Fruit fly (Drosophila melanogaster) whole organism, embryonic: ENCODE measurements around the gene CG14667.

Experiments used
- Asciz ChIP-seq: fragments of 200-800 bp; sonication (Bioruptor generic); optimal IDR thresholded peaks from 2 replicates; lab custom pipeline; 2017; ENCODE audit warnings: missing biosample characterization, mild to moderate bottlenecking, missing genetic modification characterization, missing genetic modification reagents
- Blimp-1 ChIP-seq: fragments of 200-800 bp; sonication (Bioruptor generic); optimal IDR thresholded peaks from 3 replicates; lab custom pipeline; 2018; ENCODE audit warnings: missing biosample characterization, missing genetic modification characterization, mild to moderate bottlenecking, moderate library complexity, missing genetic modification reagents
- CG10209 ChIP-seq: fragments of 200-800 bp; sonication (Bioruptor generic); optimal IDR thresholded peaks from 3 replicates; lab custom pipeline; 2017; ENCODE audit warnings: missing biosample characterization, mild to moderate bottlenecking, missing genetic modification characterization, missing genetic modification reagents
- CG12219 ChIP-seq: fragments of 200-800 bp; sonication (Bioruptor generic); optimal IDR thresholded peaks from 3 replicates; lab custom pipeline; 2018; ENCODE audit warnings: missing biosample characterization, mild to moderate bottlenecking, missing genetic modification characterization
- CG12769 ChIP-seq: fragments of 200-800 bp; sonication (Bioruptor generic); optimal IDR thresholded peaks from 2 replicates; lab custom pipeline; 2019; ENCODE audit warnings: missing biosample characterization, mild to moderate bottlenecking, missing genetic modification characterization, moderate library complexity
- CG15514 ChIP-seq: fragments of 200-800 bp; sonication (Bioruptor generic); optimal IDR thresholded peaks from 3 replicates; lab custom pipeline; 2017; ENCODE audit warnings: missing biosample characterization, missing genetic modification characterization, mild to moderate bottlenecking, moderate library complexity, missing genetic modification reagents
- CG1647 ChIP-seq: fragments of 200-800 bp; sonication (Bioruptor generic); optimal IDR thresholded peaks from 3 replicates; lab custom pipeline; 2016; ENCODE audit warnings: missing biosample characterization, missing genetic modification characterization
- CG16779 ChIP-seq: fragments of 200-800 bp; sonication (Bioruptor generic); IDR thresholded peaks from 2 replicates; pipeline ENCODE4 v1.3.6; 2022; ENCODE audit warnings: missing biosample characterization, missing genetic modification characterization
- CG2120 ChIP-seq: fragments of 200-800 bp; sonication (Bioruptor generic); optimal IDR thresholded peaks from 3 replicates; lab custom pipeline; 2016; ENCODE audit warnings: missing biosample characterization, missing genetic modification characterization
- CG30431 ChIP-seq: fragments of 200-800 bp; sonication (Bioruptor generic); optimal IDR thresholded peaks from 2 replicates; lab custom pipeline; 2017; ENCODE audit warnings: missing biosample characterization, missing genetic modification characterization
- CG34376 ChIP-seq: fragments of 200-800 bp; sonication (Bioruptor generic); optimal IDR thresholded peaks from 2 replicates; lab custom pipeline; 2018; ENCODE audit warnings: missing biosample characterization, mild to moderate bottlenecking, missing genetic modification characterization
- CG6654 ChIP-seq: fragments of 200-800 bp; sonication (Bioruptor generic); optimal IDR thresholded peaks from 2 replicates; lab custom pipeline; 2017; ENCODE audit warnings: missing biosample characterization, mild to moderate bottlenecking, missing genetic modification characterization
- CG9797 ChIP-seq: fragments of 200-800 bp; sonication (Bioruptor generic); optimal IDR thresholded peaks from 3 replicates; lab custom pipeline; 2018; ENCODE audit warnings: missing biosample characterization, mild to moderate bottlenecking, missing genetic modification characterization
- Dek ChIP-seq: fragments of 200-800 bp; sonication (Bioruptor generic); optimal IDR thresholded peaks from 3 replicates; lab custom pipeline; 2019; ENCODE audit warnings: missing biosample characterization, mild to moderate bottlenecking, missing genetic modification characterization, moderate library complexity
- Dfd ChIP-seq, 2 experiments: fragments of >200 bp; optimal IDR thresholded peaks; 2 replicates each; lab custom pipeline; 2017; ENCODE audit warnings: missing biosample characterization in 2 of 2, missing genetic modification characterization in 2 of 2
- Dip2 ChIP-seq: fragments of 200-800 bp; sonication (Bioruptor generic); IDR thresholded peaks from 2 replicates; pipeline ENCODE4 v1.3.6; 2022; ENCODE audit warnings: missing biosample characterization, missing genetic modification characterization
- Drgx ChIP-seq: fragments of 200-800 bp; sonication (Bioruptor generic); IDR thresholded peaks from 2 replicates; pipeline ENCODE4 v1.3.6; 2022; ENCODE audit warnings: missing biosample characterization, missing genetic modification characterization
- Ets65A ChIP-seq: fragments of 200-800 bp; sonication (Bioruptor generic); peaks from one replicate; lab custom pipeline; 2016; ENCODE audit warnings: missing biosample characterization, missing genetic modification characterization
- Hey ChIP-seq: fragments of 200-800 bp; sonication (Bioruptor generic); optimal IDR thresholded peaks from 3 replicates; lab custom pipeline; 2018; ENCODE audit warnings: missing biosample characterization, mild to moderate bottlenecking, missing genetic modification characterization
- Kr ChIP-seq: fragments of 200-800 bp; sonication (Bioruptor generic); optimal IDR thresholded peaks from 2 replicates; lab custom pipeline; 2017; ENCODE audit warnings: missing biosample characterization, mild to moderate bottlenecking, missing genetic modification characterization
- Nf-YA ChIP-seq: fragments of 200-800 bp; sonication (Bioruptor generic); IDR thresholded peaks from 2 replicates; pipeline ENCODE4 v1.3.6; 2022; ENCODE audit warnings: missing biosample characterization, missing genetic modification characterization
- Ptx1 ChIP-seq: fragments of 200-800 bp; sonication (Bioruptor generic); IDR thresholded peaks from 2 replicates; pipeline ENCODE4 v1.3.6; 2022; ENCODE audit warnings: missing biosample characterization, missing genetic modification characterization
- Rfx ChIP-seq: fragments of 200-800 bp; sonication (Bioruptor generic); IDR thresholded peaks from 2 replicates; pipeline ENCODE4 v1.3.6; 2022; ENCODE audit warnings: missing biosample characterization, missing genetic modification characterization
- Xrp1 ChIP-seq: fragments of 200-800 bp; sonication (Bioruptor generic); IDR thresholded peaks from 2 replicates; pipeline ENCODE4 v1.3.6; 2022; ENCODE audit warnings: missing biosample characterization, missing genetic modification characterization
- abd-A ChIP-seq: fragments of 200-800 bp; sonication (Bioruptor generic); optimal IDR thresholded peaks from 3 replicates; lab custom pipeline; 2019; ENCODE audit warnings: missing biosample characterization, mild to moderate bottlenecking, missing genetic modification characterization, moderate library complexity
- ash1 ChIP-seq: fragments of 200-800 bp; sonication (Bioruptor generic); optimal IDR thresholded peaks from 2 replicates; lab custom pipeline; 2018; ENCODE audit warnings: missing biosample characterization, mild to moderate bottlenecking, missing genetic modification characterization
- crol ChIP-seq: fragments of 200-800 bp; sonication (Bioruptor generic); IDR thresholded peaks from 2 replicates; pipeline ENCODE4 v1.3.6; 2022; ENCODE audit warnings: missing biosample characterization, missing genetic modification characterization
- dysf ChIP-seq: fragments of 200-800 bp; sonication (Bioruptor generic); IDR thresholded peaks from 3 replicates; pipeline ENCODE4 v1.3.6; 2022; ENCODE audit warnings: missing biosample characterization, missing genetic modification characterization
- fd96Cb ChIP-seq: fragments of 200-800 bp; sonication (Bioruptor generic); optimal IDR thresholded peaks from 2 replicates; lab custom pipeline; 2018; ENCODE audit warnings: missing biosample characterization, mild to moderate bottlenecking, missing genetic modification characterization, moderate library complexity
- gce ChIP-seq: fragments of 200-800 bp; sonication (Bioruptor generic); IDR thresholded peaks from 3 replicates; pipeline ENCODE4 v1.3.6; 2022; ENCODE audit warnings: missing biosample characterization, missing genetic modification characterization
- grn ChIP-seq: fragments of 200-800 bp; sonication (Bioruptor generic); optimal IDR thresholded peaks from 3 replicates; lab custom pipeline; 2017; ENCODE audit warnings: missing biosample characterization, missing genetic modification characterization
- gro ChIP-seq: fragments of 200-800 bp; sonication (Bioruptor generic); optimal IDR thresholded peaks from 2 replicates; lab custom pipeline; 2016; ENCODE audit warnings: missing biosample characterization, missing genetic modification characterization
- hbn ChIP-seq: fragments of 200-800 bp; sonication (Bioruptor generic); IDR thresholded peaks from 2 replicates; pipeline ENCODE4 v1.3.6; 2022; ENCODE audit warnings: missing biosample characterization, missing genetic modification characterization; ENCODE audit not compliant: partially characterized antibody
- nom ChIP-seq: fragments of 200-800 bp; sonication (Bioruptor generic); optimal IDR thresholded peaks from 2 replicates; lab custom pipeline; 2017; ENCODE audit warnings: missing biosample characterization, missing genetic modification characterization, mild to moderate bottlenecking, moderate library complexity, missing genetic modification reagents
- phol ChIP-seq: fragments of 200-800 bp; sonication (Bioruptor generic); optimal IDR thresholded peaks from 3 replicates; lab custom pipeline; 2018; ENCODE audit warnings: missing biosample characterization, mild to moderate bottlenecking, missing genetic modification characterization, moderate library complexity
- salm ChIP-seq: fragments of 200-800 bp; sonication (Bioruptor generic); optimal IDR thresholded peaks from 2 replicates; lab custom pipeline; 2018; ENCODE audit warnings: missing biosample characterization, mild to moderate bottlenecking, missing genetic modification characterization
- sisA ChIP-seq: fragments of 200-800 bp; sonication (Bioruptor generic); IDR thresholded peaks from 2 replicates; pipeline ENCODE4 v1.3.6; 2022; ENCODE audit warnings: missing biosample characterization, missing genetic modification characterization
- so ChIP-seq: fragments of 200-800 bp; sonication (Bioruptor generic); IDR thresholded peaks from 3 replicates; pipeline ENCODE4 v1.3.6; 2022; ENCODE audit warnings: missing biosample characterization, missing genetic modification characterization
- tio ChIP-seq: fragments of 200-800 bp; sonication (Bioruptor generic); optimal IDR thresholded peaks from 2 replicates; lab custom pipeline; 2017; ENCODE audit warnings: missing biosample characterization, missing genetic modification characterization, inconsistent platforms
- trh ChIP-seq: fragments of 200-800 bp; sonication (Bioruptor generic); optimal IDR thresholded peaks from 2 replicates; lab custom pipeline; 2016; ENCODE audit warnings: missing biosample characterization, missing genetic modification characterization
- tx ChIP-seq: fragments of 200-800 bp; sonication (Bioruptor generic); optimal IDR thresholded peaks from 2 replicates; lab custom pipeline; 2016; ENCODE audit warnings: missing biosample characterization, missing genetic modification characterization
- zen ChIP-seq: fragments of 200-800 bp; sonication (Bioruptor generic); optimal IDR thresholded peaks from 3 replicates; lab custom pipeline; 2018; ENCODE audit warnings: missing biosample characterization, mild to moderate bottlenecking, missing genetic modification characterization, moderate library complexity

The CG14667 gene

DNA sequence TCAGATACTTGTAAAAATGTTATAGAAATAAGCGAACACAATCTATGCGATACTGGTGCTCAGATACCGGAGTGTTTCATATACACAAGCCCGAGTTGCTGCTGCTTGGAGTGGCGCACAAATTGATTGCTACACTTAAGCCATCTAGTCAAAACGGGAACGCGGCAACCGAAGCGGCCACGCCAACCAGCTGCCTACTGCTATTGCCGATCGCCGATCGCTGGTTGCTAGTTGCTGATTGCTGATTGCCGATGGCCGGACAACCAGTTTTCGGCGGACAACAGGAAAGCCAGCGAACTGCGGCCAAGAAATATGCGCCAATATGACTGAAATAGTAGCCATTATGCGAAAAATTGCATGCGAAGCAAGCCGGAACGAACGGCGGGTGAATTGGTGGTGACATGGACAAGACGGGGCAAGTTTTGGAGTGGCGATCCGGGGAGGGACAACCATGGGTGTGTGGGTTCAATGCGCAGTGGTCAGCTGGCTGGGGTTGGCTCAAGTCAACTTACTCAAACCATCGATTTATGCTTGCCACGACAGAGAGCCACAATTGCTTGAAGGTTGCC is 15.4 kb downstream of the CG14667 start (continued):
- TF ChIP-seq ash1 (GFP tag; lab: Kevin White, UChicago) (no peak), so (GFP tag; lab: Robert Waterston, UW) (no peak), Nf-YA (no peak), zen (tag; lab: Kevin White, UChicago) (no peak), grn (GFP tag; lab: Kevin White, UChicago) (peak; percentile 29), Hey (tag; lab: Kevin White, UChicago) (no peak), trh (no peak), salm (no peak), CG6654 (GFP tag; lab: Kevin White, UChicago) (no peak), gro (no peak), abd-A (tag; lab: Kevin White, UChicago) (no peak), tx (no peak), Kr (GFP tag; lab: Kevin White, UChicago) (no peak), Xrp1 (GFP tag; lab: Robert Waterston, UW) (no peak), Drgx (GFP tag; lab: Robert Waterston, UW) (0 out of 2 replicates have a peak, but pooled peaks have one; percentile 7), tio (GFP tag; lab: Kevin White, UChicago) (no peak), sisA (GFP tag; lab: Robert Waterston, UW) (no peak), crol (GFP tag; lab: Robert Waterston, UW) (no peak), Rfx (GFP tag; lab: Robert Waterston, UW) (peak; percentile 15; the same call in 1 of the 2 replicates), Dfd (GFP tag; optimal IDR thresholded peaks at IDR 0.05; lab: Kevin White, UChicago) (no peak), fd96Cb (tag; lab: Kevin White, UChicago) (no peak), CG15514 (GFP tag; lab: Kevin White, UChicago) (no peak), nom (GFP tag; lab: Kevin White, UChicago) (peak; percentile 33), CG30431 (GFP tag; lab: Kevin White, UChicago) (no peak), Ptx1 (GFP tag; lab: Robert Waterston, UW) (no peak), CG16779 (no peak), CG1647 (GFP tag; lab: Kevin White, UChicago) (no peak), CG10209 (GFP tag; lab: Kevin White, UChicago) (no peak), CG2120 (no peak), hbn (GFP tag; lab: Robert Waterston, UW) (no peak), gce (GFP tag; lab: Robert Waterston, UW) (no peak), Asciz (no peak), Dip2 (GFP tag; lab: Robert Waterston, UW) (no peak), CG12769 (tag; lab: Kevin White, UChicago) (peak; percentile 54), CG12219 (GFP tag; lab: Kevin White, UChicago) (no peak), Dek (no peak), CG9797 (GFP tag; lab: Kevin White, UChicago) (no peak), phol (tag; lab: Kevin White, UChicago) (no peak)

DNA sequence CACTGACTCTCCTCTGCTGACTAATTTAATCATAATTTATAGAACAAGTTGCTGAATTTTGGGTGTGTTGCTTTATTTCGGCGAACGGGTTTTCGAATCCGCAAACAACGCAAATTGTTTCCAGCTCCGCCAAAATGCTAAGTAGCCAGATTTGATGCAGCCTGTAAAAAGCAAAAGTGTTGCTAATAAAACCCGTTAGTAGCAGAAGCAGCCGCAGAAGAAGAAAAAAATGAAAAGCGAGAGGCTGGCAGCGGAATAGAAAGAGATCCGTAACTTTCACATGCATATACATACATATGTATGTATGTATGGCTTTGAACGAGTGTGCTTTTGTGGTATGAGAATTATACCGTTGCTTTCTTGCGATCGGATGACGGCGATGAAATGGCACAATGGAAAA is 17.2 kb downstream of the CG14667 start:
- TF ChIP-seq Blimp-1 (GFP tag; lab: Kevin White, UChicago) = peak; percentile 96
- TF ChIP-seq Ets65A (GFP tag; lab: Kevin White, UChicago) = peak; percentile 30
- TF ChIP-seq CG34376 (GFP tag; lab: Kevin White, UChicago) = no peak
- TF ChIP-seq dysf = no peak
